Fruit fly (Drosophila melanogaster): Measurements from ENCODE around the gene CG44098.

The CG44098 gene

dm6 chr3R:4768711-4769239 lies 4.2 kb downstream of the CG44098 start (continued):
- TF ChIP-seq Hmx (GFP tag; optimal IDR thresholded peaks at IDR 0.05) (no peak), CG10959 (GFP tag; IDR thresholded peaks at IDR 0.05) (0 out of 2 replicates have a peak, but pooled peaks have one; percentile 12), Fer3 (tag; optimal IDR thresholded peaks at IDR 0.05) (no peak), Meics (GFP tag; optimal IDR thresholded peaks at IDR 0.05) (no peak), crp (GFP tag; optimal IDR thresholded peaks at IDR 0.05) (peak in 1 of 2 experiments; percentile 28), sima (GFP tag; optimal IDR thresholded peaks at IDR 0.05) (no peak), CG15073 (GFP tag; optimal IDR thresholded peaks at IDR 0.05) (no peak), CG15514 (GFP tag; optimal IDR thresholded peaks at IDR 0.05) (peak; percentile 30), yki (optimal IDR thresholded peaks at IDR 0.05) (no peak), pros (GFP tag; optimal IDR thresholded peaks at IDR 0.05) (no peak), Fer1 (GFP tag; optimal IDR thresholded peaks at IDR 0.05) (peak; percentile 49), CG16813 (GFP tag; IDR thresholded peaks at IDR 0.05; ENCODE audit: partially characterized antibody) (no peak), sob (GFP tag; IDR thresholded peaks at IDR 0.05) (no peak), Nf-YB (GFP tag; optimal IDR thresholded peaks at IDR 0.05) (no peak), Deaf1 (tag; optimal IDR thresholded peaks at IDR 0.05) (peak; percentile 95), CG3838 (GFP tag; optimal IDR thresholded peaks at IDR 0.05) (no peak), CG6254 (GFP tag; optimal IDR thresholded peaks at IDR 0.05) (peak; percentile 94), peb (GFP tag; IDR thresholded peaks at IDR 0.05) (no peak), abd-A (tag; optimal IDR thresholded peaks at IDR 0.05) (peak; percentile 42)

dm6 chr3R:4761372-4761771 lies 11.6 kb downstream of the CG44098 start:
- no peak for TF ChIP-seq CG4854 (GFP tag; optimal IDR thresholded peaks at IDR 0.05)
- peak in 1 of 2 experiments; percentile 9 for TF ChIP-seq Pdp1 (GFP tag; optimal IDR thresholded peaks at IDR 0.05)
- TF ChIP-seq gt (GFP tag; IDR thresholded peaks at IDR 0.05): no peak
- no peak for TF ChIP-seq CG18476 (GFP tag; optimal IDR thresholded peaks at IDR 0.05)
- peak; percentile 6 for TF ChIP-seq tio (GFP tag; optimal IDR thresholded peaks at IDR 0.05)
- TF ChIP-seq HLHmδ (GFP tag; optimal IDR thresholded peaks at IDR 0.05): no peak

DNA sequence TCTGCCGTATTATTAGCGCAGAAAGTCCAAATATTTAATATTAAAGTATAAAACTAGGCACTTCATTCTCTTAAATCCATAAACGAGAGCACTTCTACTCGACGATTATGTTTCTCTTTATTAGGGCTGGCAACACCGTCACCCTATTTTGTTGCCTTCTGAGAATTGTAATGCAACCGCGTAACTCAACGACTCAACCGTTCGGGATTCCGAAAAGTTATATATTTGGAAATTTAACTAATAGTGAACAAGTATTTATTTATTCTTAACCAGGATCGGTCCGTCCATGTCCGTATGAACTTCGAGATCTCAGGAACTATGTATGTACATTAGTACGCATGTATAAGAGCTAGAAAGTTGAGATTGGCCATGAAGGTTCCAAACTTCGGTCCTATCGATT lies 23.3 kb downstream of the CG44098 start, which contains the start of gene atms:
Gene atms (plus strand): TSS at position 301 of the 400 bp plus-strand sequence.
- TF ChIP-seq onecut (GFP tag; IDR thresholded peaks at IDR 0.05) (peak; percentile 8; the same call in 1 of the 2 replicates), CG18764 (GFP tag; optimal IDR thresholded peaks at IDR 0.05) (no peak), ash1 (GFP tag; optimal IDR thresholded peaks at IDR 0.05) (no peak), CG12391 (tag; optimal IDR thresholded peaks at IDR 0.05) (no peak), CG2712 (tag; optimal IDR thresholded peaks at IDR 0.05) (no peak), CG17802 (tag; optimal IDR thresholded peaks at IDR 0.05) (no peak), CG12659 (GFP tag; optimal IDR thresholded peaks at IDR 0.05) (no peak), CG2116 (GFP tag; optimal IDR thresholded peaks at IDR 0.05) (no peak), HLH4C (GFP tag; IDR thresholded peaks at IDR 0.05; ENCODE audit: partially characterized antibody) (no peak), CG9817 (tag; optimal IDR thresholded peaks at IDR 0.05) (no peak), CG31388 (GFP tag; optimal IDR thresholded peaks at IDR 0.05) (no peak), bigmax (GFP tag; optimal IDR thresholded peaks at IDR 0.05) (no peak), cwo (GFP tag; optimal IDR thresholded peaks at IDR 0.05) (no peak), Med (GFP tag) (peak; percentile 38), bsh (GFP tag; optimal IDR thresholded peaks at IDR 0.05) (no peak), CG33213 (GFP tag; optimal IDR thresholded peaks at IDR 0.05) (no peak), CG9215 (GFP tag; IDR thresholded peaks at IDR 0.05) (peak; percentile 10; the same call in 1 of the 2 replicates), Optix (GFP tag; IDR thresholded peaks at IDR 0.05) (no peak), CG34422 (GFP tag; IDR thresholded peaks at IDR 0.05) (no peak), CG6813 (GFP tag; optimal IDR thresholded peaks at IDR 0.05) (no peak), CG6654 (GFP tag; optimal IDR thresholded peaks at IDR 0.05) (no peak), Elba2 (GFP tag; optimal IDR thresholded peaks at IDR 0.05) (peak; percentile 23), CG4820 (GFP tag; optimal IDR thresholded peaks at IDR 0.05) (no peak), caup (GFP tag; optimal IDR thresholded peaks at IDR 0.05; ENCODE audit: severe bottlenecking) (no peak)
